Fruit fly (Drosophila melanogaster): ENCODE data around the gene tsh.

The tsh gene

DNA sequence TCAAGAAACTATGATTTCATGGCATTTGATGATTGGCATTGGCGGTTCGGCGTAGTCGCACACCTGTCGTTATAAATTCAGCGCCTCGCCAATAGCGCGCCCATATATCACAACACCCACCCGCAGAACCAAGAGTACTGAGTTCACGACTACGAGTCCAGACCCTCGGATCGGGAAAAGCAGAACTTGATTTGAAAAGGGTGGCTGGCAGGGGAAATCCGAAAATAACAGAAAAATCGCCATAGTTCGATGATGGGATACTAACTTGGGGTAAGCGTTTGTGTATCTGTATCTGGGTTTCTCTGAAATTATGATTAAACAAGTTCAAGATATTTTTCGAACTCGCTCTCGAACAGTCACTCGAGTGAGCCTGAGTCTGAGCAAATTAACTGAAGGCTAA lies 1.9 kb downstream of the tsh start:
- no peak for TF ChIP-seq dl (GFP tag; optimal IDR thresholded peaks at IDR 0.05; ENCODE audit: insufficient read depth in 1 of 2, partially characterized antibody in 2 of 2)
- no peak for TF ChIP-seq lola (GFP tag; optimal IDR thresholded peaks at IDR 0.05)
- no peak for TF ChIP-seq psq (GFP tag; optimal IDR thresholded peaks at IDR 0.05)
- TF ChIP-seq woc (GFP tag; optimal IDR thresholded peaks at IDR 0.05): no peak
- TF ChIP-seq Abd-B (GFP tag; optimal IDR thresholded peaks at IDR 0.05): no peak
- no peak for TF ChIP-seq usp (GFP tag; optimal IDR thresholded peaks at IDR 0.05)
- TF ChIP-seq Hr78 (GFP tag; optimal IDR thresholded peaks at IDR 0.05): no peak
- TF ChIP-seq Hnf4 (GFP tag; optimal IDR thresholded peaks at IDR 0.05): no peak
- TF ChIP-seq Vsx2 (GFP tag; optimal IDR thresholded peaks at IDR 0.05; ENCODE audit: partially characterized antibody): no peak
- TF ChIP-seq pan (optimal IDR thresholded peaks at IDR 0.05): no peak
- no peak for TF ChIP-seq h (GFP tag; optimal IDR thresholded peaks at IDR 0.05)
- TF ChIP-seq brk (GFP tag; optimal IDR thresholded peaks at IDR 0.05): no peak
- no peak for TF ChIP-seq ey (GFP tag; optimal IDR thresholded peaks at IDR 0.05)
- no peak for TF ChIP-seq CG32264 (GFP tag; optimal IDR thresholded peaks at IDR 0.05)

DNA sequence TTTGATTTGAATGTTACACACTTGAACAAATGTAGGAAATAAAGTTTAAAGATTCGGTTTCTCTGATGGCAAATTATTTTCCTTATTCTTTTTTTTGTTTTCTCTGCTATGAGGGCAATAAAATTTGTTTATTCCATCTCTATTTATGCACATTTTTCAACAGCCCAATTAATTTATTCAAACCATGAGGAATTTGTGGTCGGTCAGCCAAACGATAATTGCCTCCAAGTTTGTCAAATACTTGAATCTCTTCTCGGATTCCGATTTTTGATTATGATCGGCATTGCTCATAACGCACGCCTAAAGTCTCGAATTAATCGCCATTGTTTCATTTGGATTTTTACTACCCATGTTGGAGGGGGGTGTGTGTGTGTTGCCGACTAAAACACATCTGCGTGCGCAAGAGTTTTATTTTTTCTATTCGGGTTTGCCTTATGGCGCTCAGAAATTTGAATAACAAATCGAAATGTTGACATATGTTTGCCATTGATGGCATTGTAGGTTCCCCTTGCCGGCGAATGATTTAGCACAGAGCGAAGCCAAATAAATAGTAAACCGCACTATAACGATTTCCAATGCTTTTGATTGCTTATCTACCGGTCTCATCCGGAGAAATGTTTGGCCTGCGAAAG lies 3.9 kb downstream of the tsh start:
- TF ChIP-seq usp (GFP tag; optimal IDR thresholded peaks at IDR 0.05) (no peak), foxo (GFP tag; optimal IDR thresholded peaks at IDR 0.05) (no peak)

DNA sequence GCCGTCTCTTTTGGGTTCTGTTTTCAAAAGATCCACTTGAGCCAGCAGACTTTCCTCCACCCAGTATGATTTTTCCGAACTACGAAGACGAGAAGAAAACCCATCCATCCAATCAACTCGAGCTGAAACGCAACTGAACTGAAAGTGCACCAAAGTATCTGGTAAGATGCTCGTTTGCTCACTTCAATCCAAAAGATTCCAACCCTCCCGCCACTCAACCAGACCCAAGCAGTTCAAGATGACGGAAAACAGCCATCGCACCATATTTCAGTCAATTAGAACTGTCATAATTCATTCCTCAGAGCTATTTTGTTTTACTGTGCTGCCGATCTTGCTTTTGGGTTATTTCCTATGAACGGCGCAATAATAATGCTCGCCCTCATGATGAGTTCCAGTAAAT lies 15.4 kb downstream of the tsh start:
- no peak for TF ChIP-seq usp (GFP tag; optimal IDR thresholded peaks at IDR 0.05)
- TF ChIP-seq brk (GFP tag; optimal IDR thresholded peaks at IDR 0.05): no peak
- no peak for TF ChIP-seq woc (GFP tag; optimal IDR thresholded peaks at IDR 0.05)
- TF ChIP-seq psq (GFP tag; optimal IDR thresholded peaks at IDR 0.05): no peak
- no peak for TF ChIP-seq Myc (optimal IDR thresholded peaks at IDR 0.05)
- TF ChIP-seq Abd-B (GFP tag; optimal IDR thresholded peaks at IDR 0.05): no peak
- TF ChIP-seq GATAd (GFP tag; optimal IDR thresholded peaks at IDR 0.05): no peak

DNA sequence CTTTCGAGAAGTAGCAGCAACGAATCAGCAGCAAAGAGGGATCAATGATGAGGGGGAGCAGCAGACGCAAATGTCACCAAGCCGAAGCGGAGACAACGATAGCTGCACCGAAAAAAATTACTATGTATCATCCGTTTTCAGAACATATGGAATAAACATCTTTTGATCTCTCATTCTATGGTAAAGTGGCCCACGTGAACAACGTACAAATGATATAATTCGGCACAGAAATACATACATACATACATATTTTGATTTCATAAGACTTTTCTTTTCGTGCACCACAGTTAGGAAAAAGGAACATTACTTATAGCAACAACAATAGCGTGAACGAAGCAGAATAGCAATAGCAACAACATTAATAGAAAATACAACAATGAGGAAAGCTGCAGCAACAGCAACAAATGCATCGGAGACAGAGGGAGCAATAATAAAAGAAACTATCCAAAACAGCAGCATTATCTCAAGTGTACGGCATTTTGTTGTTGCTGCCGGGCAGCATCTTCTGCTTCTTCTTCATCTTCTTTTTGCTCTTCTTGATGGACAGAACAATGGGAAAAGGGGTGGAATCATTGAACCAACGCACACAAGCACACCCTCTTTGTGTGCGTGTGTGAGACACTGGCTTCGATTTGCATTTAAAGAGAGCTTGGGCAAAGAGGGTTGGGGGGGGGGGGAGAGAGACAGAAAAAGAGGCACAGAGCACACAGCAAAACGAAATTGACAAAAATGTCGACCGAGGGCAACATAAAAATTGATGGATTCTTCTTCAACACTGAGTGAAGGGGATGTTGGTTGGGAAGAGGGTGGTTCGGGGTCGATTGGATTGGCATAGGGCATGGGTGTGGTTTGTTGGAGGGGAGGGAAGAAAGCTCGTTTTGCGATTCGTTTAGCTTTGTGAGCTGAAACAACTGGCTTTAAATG lies 18.2 kb downstream of the tsh start:
- TF ChIP-seq Dfd (GFP tag; optimal IDR thresholded peaks at IDR 0.05) (no peak), dl (GFP tag; optimal IDR thresholded peaks at IDR 0.05; ENCODE audit: insufficient read depth in 1 of 2, partially characterized antibody in 2 of 2) (no peak), dmrt93B (GFP tag; optimal IDR thresholded peaks at IDR 0.05) (no peak), fru (GFP tag; optimal IDR thresholded peaks at IDR 0.05) (peak; percentile 10), sage (GFP tag; optimal IDR thresholded peaks at IDR 0.05) (no peak), Jra (GFP tag; optimal IDR thresholded peaks at IDR 0.05) (no peak), brk (GFP tag; optimal IDR thresholded peaks at IDR 0.05) (no peak), br (GFP tag; optimal IDR thresholded peaks at IDR 0.05) (no peak), dsf (GFP tag; optimal IDR thresholded peaks at IDR 0.05; ENCODE audit: borderline replicate concordance) (no peak), jim (GFP tag; optimal IDR thresholded peaks at IDR 0.05) (no peak), psq (GFP tag; optimal IDR thresholded peaks at IDR 0.05) (peak; percentile 25), GATAd (GFP tag; optimal IDR thresholded peaks at IDR 0.05) (no peak), Mio (GFP tag; optimal IDR thresholded peaks at IDR 0.05) (no peak), HLH106 (tag; optimal IDR thresholded peaks at IDR 0.05) (peak; percentile 19), CrebA (GFP tag; optimal IDR thresholded peaks at IDR 0.05; ENCODE audit: borderline replicate concordance) (no peak), Sp1 (GFP tag; optimal IDR thresholded peaks at IDR 0.05) (no peak), Dif (GFP tag; optimal IDR thresholded peaks at IDR 0.05; ENCODE audit: partially characterized antibody) (no peak), sv (GFP tag; optimal IDR thresholded peaks at IDR 0.05) (peak; percentile 31), OdsH (GFP tag; optimal IDR thresholded peaks at IDR 0.05) (no peak), h (GFP tag; optimal IDR thresholded peaks at IDR 0.05) (peak; percentile 40), tai (GFP tag; optimal IDR thresholded peaks at IDR 0.05) (no peak), CG32264 (GFP tag; optimal IDR thresholded peaks at IDR 0.05) (no peak), usp (GFP tag; optimal IDR thresholded peaks at IDR 0.05) (no peak), lola (GFP tag; optimal IDR thresholded peaks at IDR 0.05) (no peak), ey (GFP tag; optimal IDR thresholded peaks at IDR 0.05) (peak; percentile 32), Rel (GFP tag; optimal IDR thresholded peaks at IDR 0.05) (no peak), Rel (tag; optimal IDR thresholded peaks at IDR 0.05) (no peak), rgr (GFP tag; optimal IDR thresholded peaks at IDR 0.05) (peak; percentile 16), foxo (GFP tag; optimal IDR thresholded peaks at IDR 0.05) (peak in 1 of 2 experiments; percentile 45), woc (GFP tag; optimal IDR thresholded peaks at IDR 0.05) (peak; percentile 20), N (GFP tag; optimal IDR thresholded peaks at IDR 0.05) (no peak)

Measured in whole organism, wandering third instar larva.